Worm (Caenorhabditis elegans) whole organism, midembryonic: ENCODE measurements around the gene srx-77.
A peak's percentile ranks its signal among the peaks of the same experiment; 100 is the strongest.

Source experiments
- T22C8.4 ChIP-seq: fragments of 200-800 bp; sonication (Bioruptor generic); IDR thresholded peaks from 2 replicates; pipeline ENCODE4 v1.3.6; 2022; ENCODE audit warnings: missing genetic modification characterization, missing compliant biosample characterization
- cog-1 ChIP-seq: sonication (generic microtip); optimal IDR thresholded peaks from 2 replicates; lab custom pipeline; 2016; ENCODE audit warnings: missing genetic modification characterization, missing compliant biosample characterization
- flt-1 ChIP-seq: fragments of 200-800 bp; sonication (Bioruptor generic); IDR thresholded peaks from 2 replicates; pipeline ENCODE4 v1.3.6; 2022; ENCODE audit warnings: missing genetic modification characterization, missing compliant biosample characterization
- klf-2 ChIP-seq: fragments of 200-800 bp; sonication (Bioruptor generic); conservative IDR thresholded peaks from 2 replicates; pipeline ENCODE4 v1.3.6; 2022; ENCODE audit warnings: missing genetic modification reagents, missing genetic modification characterization, missing compliant biosample characterization
- med-1 ChIP-seq: sonication (generic microtip); optimal IDR thresholded peaks from 2 replicates; lab custom pipeline; 2017; ENCODE audit warnings: missing genetic modification characterization, mild to moderate bottlenecking, missing compliant biosample characterization, antibody characterized with exemption, missing genetic modification reagents; ENCODE audit not compliant: insufficient read depth
- ref-1 ChIP-seq: fragments of 200-800 bp; sonication (Bioruptor generic); conservative IDR thresholded peaks from 2 replicates; pipeline ENCODE4 v1.3.6; 2022; ENCODE audit warnings: missing genetic modification reagents, missing genetic modification characterization, missing compliant biosample characterization
- tab-1 ChIP-seq: fragments of 200-800 bp; sonication (Bioruptor generic); IDR thresholded peaks from 2 replicates; pipeline ENCODE4 v1.3.6; 2022; ENCODE audit warnings: missing genetic modification characterization, missing compliant biosample characterization
- ztf-23 ChIP-seq: fragments of 200-800 bp; sonication (Bioruptor generic); IDR thresholded peaks from 2 replicates; pipeline ENCODE4 v1.3.6; 2022; ENCODE audit warnings: missing genetic modification reagents, missing genetic modification characterization, missing compliant biosample characterization
- ztf-29 ChIP-seq: fragments of 200-800 bp; sonication (Bioruptor generic); IDR thresholded peaks from 2 replicates; pipeline ENCODE4 v1.3.6; 2022; ENCODE audit warnings: missing genetic modification reagents, missing genetic modification characterization, missing compliant biosample characterization

srx-77 gene

DNA sequence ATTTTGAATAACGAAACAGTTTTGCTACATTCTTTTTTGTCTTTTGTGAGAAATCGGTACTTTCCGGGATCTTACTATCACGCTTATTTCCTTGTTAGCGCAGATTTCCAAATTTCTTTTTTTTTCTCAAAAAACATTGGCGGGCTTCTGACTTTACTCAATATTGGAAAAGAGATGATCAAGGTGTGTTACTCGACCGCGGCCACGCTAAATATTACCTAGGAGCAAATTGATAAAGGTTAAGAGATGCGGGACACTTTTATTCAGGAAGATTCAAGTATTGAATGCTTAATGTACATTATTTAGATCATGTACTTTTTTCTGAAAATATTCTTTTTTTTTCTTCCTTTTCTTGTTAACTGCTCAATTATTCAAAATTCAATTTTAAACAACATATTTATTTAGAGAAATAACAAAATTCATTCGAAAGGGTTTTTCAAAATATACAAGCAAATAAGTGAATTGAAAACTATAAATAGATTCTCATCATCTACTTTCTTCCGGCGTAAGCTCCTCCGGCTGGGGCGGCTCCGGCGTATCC, 21.2 kb downstream of the srx-77 start:
- TF ChIP-seq ztf-23 (GFP tag; lab: Robert Waterston, UW) (no peak), ref-1 (GFP tag; lab: Robert Waterston, UW) (no peak), T22C8.4 (GFP tag; lab: Robert Waterston, UW) (no peak), tab-1 (no peak), cog-1 (tag; lab: Kevin White, UChicago) (no peak), flt-1 (GFP tag; lab: Robert Waterston, UW) (no peak), med-1 (GFP tag; lab: Kevin White, UChicago) (no peak), ztf-29 (GFP tag; lab: Robert Waterston, UW) (no peak), klf-2 (GFP tag; lab: Robert Waterston, UW) (no peak)

DNA sequence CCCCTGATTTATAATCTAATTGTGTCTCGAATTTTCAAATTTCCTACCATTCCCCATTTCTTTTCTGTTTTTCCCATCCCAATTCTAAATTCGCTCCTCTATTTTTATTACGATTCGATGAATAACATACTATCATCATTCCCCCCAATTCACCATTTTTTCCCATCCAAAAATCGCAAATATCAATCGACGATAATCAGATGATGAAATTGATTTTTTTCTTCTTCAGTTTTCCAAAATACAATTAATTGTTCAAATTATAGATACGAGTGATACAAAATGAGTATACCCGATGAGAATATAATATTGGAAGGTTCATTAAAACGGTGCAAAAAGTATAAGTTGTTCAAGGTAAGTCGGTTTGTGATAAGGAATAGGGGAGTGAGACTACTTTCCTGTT, 25.8 kb downstream of the srx-77 start, which contains the start of gene soc-1:
soc-1 (plus strand) TSS at position 262 of the 400 bp plus-strand sequence.
- TF ChIP-seq ztf-23 (GFP tag; lab: Robert Waterston, UW), result no peak
- no peak for TF ChIP-seq med-1 (GFP tag; lab: Kevin White, UChicago)
- TF ChIP-seq klf-2 (GFP tag; lab: Robert Waterston, UW), result no peak
- TF ChIP-seq ztf-29 (GFP tag; lab: Robert Waterston, UW), result no peak
- TF ChIP-seq tab-1, result no peak

DNA sequence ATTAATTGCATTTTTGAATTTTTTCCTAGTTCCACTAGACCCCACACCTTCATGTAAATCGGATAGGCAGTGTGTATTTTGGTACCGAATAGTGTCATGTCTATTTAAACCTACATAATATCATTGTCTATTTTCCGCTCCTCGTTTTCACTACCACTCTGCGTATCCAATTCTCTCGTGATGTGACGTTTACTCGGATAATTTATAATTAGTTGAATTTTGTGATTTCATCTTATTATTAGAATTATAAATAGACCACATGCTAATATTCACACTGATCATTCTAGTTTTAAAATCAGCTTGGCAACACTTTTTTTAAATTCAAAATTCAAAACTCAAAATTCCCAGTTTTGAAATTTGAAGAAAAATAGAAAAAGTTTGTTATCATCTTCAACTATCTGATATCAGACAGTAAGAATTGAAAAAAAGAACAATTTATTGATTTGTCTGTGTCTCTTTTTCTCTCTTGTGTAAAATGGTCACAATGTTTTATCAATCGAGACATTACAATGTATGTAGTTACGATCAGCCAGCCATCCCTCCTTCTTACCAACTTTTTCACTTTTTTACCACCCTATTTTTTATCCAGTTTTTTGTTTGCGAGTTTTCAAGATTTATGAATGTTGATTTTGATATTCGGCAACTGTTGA, 27.9 kb downstream of the srx-77 start:
- no peak for TF ChIP-seq ref-1 (GFP tag; lab: Robert Waterston, UW)
- TF ChIP-seq flt-1 (GFP tag; lab: Robert Waterston, UW), result no peak
- no peak for TF ChIP-seq klf-2 (GFP tag; lab: Robert Waterston, UW)
- no peak for TF ChIP-seq ztf-29 (GFP tag; lab: Robert Waterston, UW)
- no peak for TF ChIP-seq tab-1
- TF ChIP-seq T22C8.4 (GFP tag; lab: Robert Waterston, UW), result no peak
- TF ChIP-seq ztf-23 (GFP tag; lab: Robert Waterston, UW), result no peak
- no peak for TF ChIP-seq med-1 (GFP tag; lab: Kevin White, UChicago)
- no peak for TF ChIP-seq cog-1 (tag; lab: Kevin White, UChicago)

DNA sequence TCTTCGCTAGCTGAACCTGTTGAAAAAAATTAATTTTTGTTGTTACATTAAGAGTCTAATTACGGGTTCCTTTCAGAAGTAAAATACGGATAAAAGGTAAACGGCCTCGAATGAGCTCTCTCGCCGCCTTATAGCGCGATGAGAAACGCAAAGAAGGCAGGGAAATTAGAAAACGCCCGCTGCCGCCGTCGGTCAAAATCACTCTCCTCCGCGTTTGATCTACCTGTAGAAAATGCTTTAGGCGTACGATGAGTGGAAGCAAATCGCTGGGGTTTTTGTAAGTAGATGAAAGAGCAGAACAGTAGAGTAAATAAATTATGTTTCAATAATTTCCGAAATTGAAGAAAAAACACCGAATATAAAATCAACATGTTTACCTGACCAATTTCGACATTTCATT, 31.4 kb downstream of the srx-77 start:
- no peak for TF ChIP-seq ztf-23 (GFP tag; lab: Robert Waterston, UW)
- TF ChIP-seq cog-1 (tag; lab: Kevin White, UChicago), result no peak
- no peak for TF ChIP-seq T22C8.4 (GFP tag; lab: Robert Waterston, UW)
- TF ChIP-seq ref-1 (GFP tag; lab: Robert Waterston, UW), result no peak
- TF ChIP-seq med-1 (GFP tag; lab: Kevin White, UChicago), result no peak
- no peak for TF ChIP-seq tab-1
- no peak for TF ChIP-seq klf-2 (GFP tag; lab: Robert Waterston, UW)
- TF ChIP-seq flt-1 (GFP tag; lab: Robert Waterston, UW), result no peak
- no peak for TF ChIP-seq ztf-29 (GFP tag; lab: Robert Waterston, UW)

DNA sequence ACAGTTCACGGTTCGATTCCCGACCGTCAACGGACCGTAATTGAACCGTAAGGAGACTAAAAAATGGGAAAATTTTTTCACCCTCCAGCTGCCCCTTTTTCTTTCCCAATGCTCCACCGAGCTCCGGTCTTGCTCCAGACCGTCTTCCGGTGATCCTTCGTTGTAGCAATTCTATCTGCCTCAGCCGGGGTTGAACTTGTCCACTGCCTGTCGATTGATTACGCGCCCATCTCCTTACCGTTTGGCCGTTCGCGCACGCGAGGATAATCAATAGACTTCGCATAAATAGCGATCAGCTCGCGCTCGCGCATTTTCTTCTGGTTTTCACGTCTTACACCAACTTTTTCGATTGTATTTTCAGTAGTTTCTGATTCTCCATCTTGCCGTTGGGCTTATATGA, 35.7 kb downstream of the srx-77 start:
- peak; percentile 58; the same call in 1 of the 2 replicates for TF ChIP-seq tab-1

DNA sequence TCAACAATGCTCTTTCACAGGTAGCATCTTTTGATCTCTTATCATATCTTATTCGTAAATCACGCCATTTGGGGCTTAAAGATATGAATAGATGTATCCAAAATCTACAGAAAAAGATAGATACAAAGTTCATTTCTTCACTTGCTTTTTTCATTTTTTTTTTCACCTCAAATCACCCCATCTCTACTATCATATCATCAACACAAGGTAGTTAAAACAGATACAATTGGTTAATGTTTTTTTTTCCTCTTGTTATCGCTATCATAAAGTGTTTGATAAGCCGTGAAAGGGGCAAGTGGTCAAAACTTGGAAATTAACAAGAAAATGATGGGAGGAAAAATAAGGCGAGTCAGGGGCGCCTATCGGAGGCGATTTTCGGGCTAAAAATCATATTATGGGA, 38.3 kb downstream of the srx-77 start:
- no peak for TF ChIP-seq ztf-23 (GFP tag; lab: Robert Waterston, UW)
- no peak for TF ChIP-seq flt-1 (GFP tag; lab: Robert Waterston, UW)
- no peak for TF ChIP-seq tab-1
- TF ChIP-seq ref-1 (GFP tag; lab: Robert Waterston, UW), result no peak
- no peak for TF ChIP-seq med-1 (GFP tag; lab: Kevin White, UChicago)
- TF ChIP-seq klf-2 (GFP tag; lab: Robert Waterston, UW), result no peak
- no peak for TF ChIP-seq cog-1 (tag; lab: Kevin White, UChicago)
- no peak for TF ChIP-seq ztf-29 (GFP tag; lab: Robert Waterston, UW)
- no peak for TF ChIP-seq T22C8.4 (GFP tag; lab: Robert Waterston, UW)

DNA sequence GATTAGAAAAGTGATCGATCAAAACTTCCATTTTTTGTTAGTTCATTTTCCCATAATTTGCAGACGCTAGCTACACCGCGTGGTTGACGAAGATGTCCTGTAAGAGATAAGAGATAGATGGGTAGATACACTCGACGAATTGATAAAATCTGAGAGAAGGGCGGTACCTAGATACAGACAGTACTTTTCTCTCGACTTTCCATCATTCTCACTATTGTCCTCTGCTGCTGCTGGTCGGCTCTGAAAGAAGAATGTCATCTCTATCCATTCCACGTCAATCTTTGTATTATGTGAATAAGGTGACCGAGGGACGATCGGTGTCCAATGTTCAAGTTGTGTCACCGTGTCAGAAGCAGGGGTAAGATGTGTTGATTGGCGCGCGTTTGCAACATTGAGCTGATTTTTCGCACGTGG, 40.0 kb downstream of the srx-77 start, which contains the start of gene pmt-2:
pmt-2 (plus strand) TSS at position 64 of the 414 bp plus-strand sequence.
- TF ChIP-seq cog-1 (tag; lab: Kevin White, UChicago), result no peak
- no peak for TF ChIP-seq ztf-29 (GFP tag; lab: Robert Waterston, UW)

DNA sequence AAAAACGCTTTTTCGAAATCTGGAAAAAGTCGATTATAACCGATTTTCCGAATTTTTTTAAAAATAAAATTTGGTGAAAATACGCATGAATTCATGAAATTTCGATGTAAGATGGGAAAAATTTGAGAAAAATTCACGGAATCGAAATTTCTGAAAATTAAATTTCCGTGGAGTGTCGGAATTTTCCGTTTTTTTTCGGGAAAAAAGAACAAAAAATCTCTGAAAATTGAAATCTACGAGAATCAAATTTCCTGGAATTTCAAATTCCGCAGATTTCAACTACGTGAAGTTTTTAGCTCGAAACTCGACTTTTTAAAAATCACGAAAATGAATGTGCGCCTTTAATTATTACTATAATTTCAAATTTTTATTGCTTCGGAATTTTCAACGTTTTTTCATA, 42.2 kb downstream of the srx-77 start:
- TF ChIP-seq flt-1 (GFP tag; lab: Robert Waterston, UW) (no peak), tab-1 (no peak), cog-1 (tag; lab: Kevin White, UChicago) (no peak), ztf-23 (GFP tag; lab: Robert Waterston, UW) (no peak), klf-2 (GFP tag; lab: Robert Waterston, UW) (no peak), T22C8.4 (GFP tag; lab: Robert Waterston, UW) (no peak), med-1 (GFP tag; lab: Kevin White, UChicago) (no peak), ref-1 (GFP tag; lab: Robert Waterston, UW) (no peak), ztf-29 (GFP tag; lab: Robert Waterston, UW) (no peak)

DNA sequence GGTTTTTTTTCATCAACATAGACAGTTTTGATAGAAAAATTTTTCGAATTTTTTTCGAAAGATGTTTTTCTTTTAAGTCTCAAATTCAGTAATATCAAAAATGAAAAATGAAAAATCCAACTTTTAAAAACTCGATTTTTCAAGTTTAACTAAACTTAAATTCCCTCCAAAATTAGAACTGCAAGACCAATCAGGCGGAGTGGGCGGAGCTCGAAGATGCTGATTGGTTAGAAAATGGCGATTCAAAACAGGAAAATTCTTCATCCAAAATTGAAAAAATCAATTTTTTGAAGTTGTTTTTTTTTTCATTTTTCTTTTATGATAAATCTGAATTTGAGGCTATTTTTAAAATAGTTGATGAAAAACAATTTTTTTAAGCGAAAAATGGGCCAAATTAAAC, 43.8 kb downstream of the srx-77 start:
- no peak for TF ChIP-seq ztf-29 (GFP tag; lab: Robert Waterston, UW)
- no peak for TF ChIP-seq flt-1 (GFP tag; lab: Robert Waterston, UW)
- no peak for TF ChIP-seq cog-1 (tag; lab: Kevin White, UChicago)
- TF ChIP-seq T22C8.4 (GFP tag; lab: Robert Waterston, UW), result no peak
- TF ChIP-seq med-1 (GFP tag; lab: Kevin White, UChicago), result no peak
- TF ChIP-seq ref-1 (GFP tag; lab: Robert Waterston, UW), result no peak
- TF ChIP-seq klf-2 (GFP tag; lab: Robert Waterston, UW), result no peak
- no peak for TF ChIP-seq ztf-23 (GFP tag; lab: Robert Waterston, UW)
- no peak for TF ChIP-seq tab-1
